Worm (Caenorhabditis elegans) whole organism, midembryonic: ENCODE measurements around the gene K02F6.5.

Experiments used
- cog-1 ChIP-seq: sonication (generic microtip); optimal IDR thresholded peaks from 2 replicates; lab custom pipeline; 2016; ENCODE audit warnings: missing genetic modification characterization, missing compliant biosample characterization
- flt-1 ChIP-seq: fragments of 200-800 bp; sonication (Bioruptor generic); IDR thresholded peaks from 2 replicates; pipeline ENCODE4 v1.3.6; 2022; ENCODE audit warnings: missing genetic modification characterization, missing compliant biosample characterization
- klf-2 ChIP-seq: fragments of 200-800 bp; sonication (Bioruptor generic); conservative IDR thresholded peaks from 2 replicates; pipeline ENCODE4 v1.3.6; 2022; ENCODE audit warnings: missing genetic modification reagents, missing genetic modification characterization, missing compliant biosample characterization
- ref-1 ChIP-seq: fragments of 200-800 bp; sonication (Bioruptor generic); conservative IDR thresholded peaks from 2 replicates; pipeline ENCODE4 v1.3.6; 2022; ENCODE audit warnings: missing genetic modification reagents, missing genetic modification characterization, missing compliant biosample characterization
- tab-1 ChIP-seq: fragments of 200-800 bp; sonication (Bioruptor generic); IDR thresholded peaks from 2 replicates; pipeline ENCODE4 v1.3.6; 2022; ENCODE audit warnings: missing genetic modification characterization, missing compliant biosample characterization
- ztf-23 ChIP-seq: fragments of 200-800 bp; sonication (Bioruptor generic); IDR thresholded peaks from 2 replicates; pipeline ENCODE4 v1.3.6; 2022; ENCODE audit warnings: missing genetic modification reagents, missing genetic modification characterization, missing compliant biosample characterization
- ztf-29 ChIP-seq: fragments of 200-800 bp; sonication (Bioruptor generic); IDR thresholded peaks from 2 replicates; pipeline ENCODE4 v1.3.6; 2022; ENCODE audit warnings: missing genetic modification reagents, missing genetic modification characterization, missing compliant biosample characterization

DNA sequence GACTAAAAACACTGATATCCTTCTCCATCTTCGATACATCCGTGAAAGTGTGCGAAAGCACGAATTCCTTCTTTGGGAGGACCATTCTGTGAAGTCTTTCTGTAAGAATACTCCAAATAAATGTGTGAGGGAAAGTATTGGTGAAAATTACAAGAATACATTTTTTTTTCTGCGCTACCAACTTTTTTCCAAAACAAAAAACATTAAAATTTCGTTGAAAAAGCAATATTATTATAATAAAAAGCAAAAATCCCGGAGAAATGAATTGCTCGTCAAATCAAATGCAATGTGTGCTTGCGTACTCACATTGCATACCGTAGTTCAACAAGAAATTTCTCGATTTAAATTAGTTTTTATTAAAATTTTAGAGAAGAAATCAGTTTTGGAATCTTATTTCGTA, 12.6 kb upstream of the K02F6.5 start, which contains the start of gene bath-13:
- no peak for TF ChIP-seq klf-2 (GFP tag; lab: Robert Waterston, UW)
- no peak for TF ChIP-seq ref-1 (GFP tag; lab: Robert Waterston, UW)
- TF ChIP-seq cog-1 (tag; lab: Kevin White, UChicago), result no peak
- no peak for TF ChIP-seq ztf-23 (GFP tag; lab: Robert Waterston, UW)
- TF ChIP-seq flt-1, result no peak
- TF ChIP-seq tab-1 (GFP tag; lab: Robert Waterston, UW), result no peak
- TF ChIP-seq ztf-29, result no peak
